Fruit fly (Drosophila melanogaster) whole organism, embryonic: ENCODE results near the gene sif.

ENCODE experiments used
- Adf1 ChIP-seq: fragments of 200-800 bp; sonication (Bioruptor generic); IDR thresholded peaks from 2 replicates; pipeline ENCODE4 v1.3.6; 2022; ENCODE audit warnings: missing biosample characterization, missing genetic modification characterization
- CG10366 ChIP-seq: fragments of 200-800 bp; sonication (Bioruptor generic); IDR thresholded peaks from 2 replicates; pipeline ENCODE4 v1.3.6; 2022; ENCODE audit warnings: missing biosample characterization, missing genetic modification characterization
- CG10565 ChIP-seq: fragments of 200-800 bp; sonication (Bioruptor generic); optimal IDR thresholded peaks from 3 replicates; lab custom pipeline; 2016; ENCODE audit warnings: missing biosample characterization, mild to moderate bottlenecking, missing genetic modification characterization
- CG10654 ChIP-seq: fragments of 200-800 bp; sonication (Bioruptor generic); optimal IDR thresholded peaks from 2 replicates; lab custom pipeline; 2016; ENCODE audit warnings: missing biosample characterization, missing genetic modification characterization
- CG11398 ChIP-seq: fragments of 200-800 bp; sonication (Bioruptor generic); optimal IDR thresholded peaks from 2 replicates; lab custom pipeline; 2016; ENCODE audit warnings: missing biosample characterization, missing genetic modification characterization
- CG13123 ChIP-seq: fragments of 200-800 bp; sonication (Bioruptor generic); optimal IDR thresholded peaks from 2 replicates; lab custom pipeline; 2016; ENCODE audit warnings: missing biosample characterization, missing genetic modification characterization
- CG14667 ChIP-seq: fragments of 200-800 bp; sonication (Bioruptor generic); IDR thresholded peaks from 2 replicates; pipeline ENCODE4 v1.3.6; 2022; ENCODE audit warnings: missing biosample characterization, missing genetic modification characterization
- CG14710 ChIP-seq: fragments of 200-800 bp; sonication (Bioruptor generic); optimal IDR thresholded peaks from 3 replicates; lab custom pipeline; 2019; ENCODE audit warnings: missing biosample characterization, mild to moderate bottlenecking, missing genetic modification characterization, moderate library complexity
- CG18619 ChIP-seq: fragments of 200-800 bp; sonication (Bioruptor generic); optimal IDR thresholded peaks from 3 replicates; lab custom pipeline; 2017; ENCODE audit warnings: missing biosample characterization, mild to moderate bottlenecking, missing genetic modification characterization
- CG31388 ChIP-seq: fragments of 200-800 bp; sonication (Bioruptor generic); optimal IDR thresholded peaks from 2 replicates; lab custom pipeline; 2016; ENCODE audit warnings: missing biosample characterization, missing genetic modification characterization
- CG3163 ChIP-seq: fragments of 200-800 bp; sonication (Bioruptor generic); optimal IDR thresholded peaks from 3 replicates; lab custom pipeline; 2016; ENCODE audit warnings: missing biosample characterization, missing genetic modification characterization
- CG3407 ChIP-seq: fragments of 200-800 bp; sonication (Bioruptor generic); optimal IDR thresholded peaks from 2 replicates; lab custom pipeline; 2018; ENCODE audit warnings: missing biosample characterization, mild to moderate bottlenecking, missing genetic modification characterization
- CG34376 ChIP-seq: fragments of 200-800 bp; sonication (Bioruptor generic); optimal IDR thresholded peaks from 2 replicates; lab custom pipeline; 2018; ENCODE audit warnings: missing biosample characterization, mild to moderate bottlenecking, missing genetic modification characterization
- CG9437 ChIP-seq: fragments of 200-800 bp; sonication (Bioruptor generic); optimal IDR thresholded peaks from 2 replicates; lab custom pipeline; 2018; ENCODE audit warnings: missing biosample characterization, mild to moderate bottlenecking, missing genetic modification characterization
- CG9727 ChIP-seq: fragments of 200-800 bp; sonication (Bioruptor generic); optimal IDR thresholded peaks from 3 replicates; lab custom pipeline; 2017; ENCODE audit warnings: missing biosample characterization, mild to moderate bottlenecking, missing genetic modification characterization
- CHES-1-like ChIP-seq: fragments of 200-800 bp; sonication (Bioruptor generic); optimal IDR thresholded peaks from 2 replicates; lab custom pipeline; 2016; ENCODE audit warnings: missing biosample characterization, missing genetic modification characterization
- D19A ChIP-seq: fragments of 200-800 bp; optimal IDR thresholded peaks from 3 replicates; lab custom pipeline; 2019; ENCODE audit warnings: missing biosample characterization, mild to moderate bottlenecking, missing genetic modification characterization, moderate library complexity
- Doc2 ChIP-seq: fragments of 200-800 bp; sonication (Bioruptor generic); IDR thresholded peaks from 2 replicates; pipeline ENCODE4 v1.3.6; 2022; ENCODE audit warnings: missing biosample characterization, missing genetic modification characterization
- E2f1 ChIP-seq: fragments of 200-800 bp; sonication (Bioruptor generic); IDR thresholded peaks from 2 replicates; pipeline ENCODE4 v1.3.6; 2022; ENCODE audit warnings: missing biosample characterization, missing genetic modification characterization
- HLHmδ ChIP-seq: fragments of 200-800 bp; sonication (Bioruptor generic); optimal IDR thresholded peaks from 2 replicates; lab custom pipeline; 2018; ENCODE audit warnings: missing biosample characterization, mild to moderate bottlenecking, missing genetic modification characterization, moderate library complexity
- HmgZ ChIP-seq: fragments of 200-800 bp; sonication (Bioruptor generic); optimal IDR thresholded peaks from 2 replicates; lab custom pipeline; 2018; ENCODE audit warnings: missing biosample characterization, mild to moderate bottlenecking, missing genetic modification characterization
- Hr3 ChIP-seq: fragments of 200-800 bp; sonication (Bioruptor generic); optimal IDR thresholded peaks from 3 replicates; lab custom pipeline; 2016; ENCODE audit warnings: missing biosample characterization, missing genetic modification characterization
- MESR4 ChIP-seq: fragments of 200-800 bp; sonication (Bioruptor generic); optimal IDR thresholded peaks from 2 replicates; lab custom pipeline; 2018; ENCODE audit warnings: missing biosample characterization, mild to moderate bottlenecking, missing genetic modification characterization, moderate library complexity
- Sin3A ChIP-seq: fragments of >200 bp; optimal IDR thresholded peaks from 2 replicates; lab custom pipeline; 2018
- Sry-δ ChIP-seq: fragments of 200-800 bp; sonication (Bioruptor generic); optimal IDR thresholded peaks from 2 replicates; lab custom pipeline; 2016; ENCODE audit warnings: missing biosample characterization, missing genetic modification characterization
- Taf1 ChIP-seq: fragments of 200-800 bp; sonication (Bioruptor generic); IDR thresholded peaks from 2 replicates; pipeline ENCODE4 v1.3.6; 2022; ENCODE audit warnings: missing biosample characterization, missing genetic modification characterization
- al ChIP-seq: fragments of 200-800 bp; sonication (Bioruptor generic); IDR thresholded peaks from 2 replicates; pipeline ENCODE4 v1.3.6; 2022; ENCODE audit warnings: missing biosample characterization, missing genetic modification characterization
- ara ChIP-seq: fragments of 200-800 bp; sonication (Bioruptor generic); IDR thresholded peaks from 2 replicates; pipeline ENCODE4 v1.3.6; 2022; ENCODE audit warnings: missing biosample characterization, missing genetic modification characterization
- ash1 ChIP-seq: fragments of 200-800 bp; sonication (Bioruptor generic); optimal IDR thresholded peaks from 2 replicates; lab custom pipeline; 2018; ENCODE audit warnings: missing biosample characterization, mild to moderate bottlenecking, missing genetic modification characterization
- az2 ChIP-seq: fragments of 200-800 bp; sonication (Bioruptor generic); optimal IDR thresholded peaks from 3 replicates; lab custom pipeline; 2016; ENCODE audit warnings: missing biosample characterization, missing genetic modification characterization
- bbx ChIP-seq: fragments of 200-800 bp; sonication (Bioruptor generic); IDR thresholded peaks from 2 replicates; pipeline ENCODE4 v1.3.6; 2022; ENCODE audit warnings: missing biosample characterization, missing genetic modification characterization; ENCODE audit not compliant: partially characterized antibody
- bigmax ChIP-seq: fragments of 200-800 bp; sonication (Bioruptor generic); optimal IDR thresholded peaks from 2 replicates; lab custom pipeline; 2018; ENCODE audit warnings: missing biosample characterization, mild to moderate bottlenecking, missing genetic modification characterization
- bsh ChIP-seq, 2 experiments: fragments of 200-800 bp; sonication (Bioruptor generic); optimal IDR thresholded peaks; 2 replicates each; lab custom pipeline; 2017 to 2018; ENCODE audit warnings: mild to moderate bottlenecking in 2 of 2, missing biosample characterization in 2 of 2, missing genetic modification characterization in 2 of 2, moderate library complexity in 1 of 2
- cad ChIP-seq: fragments of >200 bp; optimal IDR thresholded peaks from 2 replicates; lab custom pipeline; 2017; ENCODE audit warnings: missing biosample characterization, missing genetic modification characterization
- danr ChIP-seq: fragments of 200-800 bp; sonication (Bioruptor generic); IDR thresholded peaks from 2 replicates; pipeline ENCODE4 v1.3.6; 2022; ENCODE audit warnings: missing biosample characterization, missing genetic modification characterization
- dimm ChIP-seq: fragments of 200-800 bp; sonication (Bioruptor generic); IDR thresholded peaks from 2 replicates; pipeline ENCODE4 v1.3.6; 2022; ENCODE audit warnings: missing biosample characterization, missing genetic modification characterization
- dm ChIP-seq: fragments of 200-800 bp; sonication (Bioruptor generic); optimal IDR thresholded peaks from 3 replicates; lab custom pipeline; 2016; ENCODE audit warnings: missing biosample characterization, missing genetic modification characterization
- grau ChIP-seq: fragments of 200-800 bp; optimal IDR thresholded peaks from 3 replicates; lab custom pipeline; 2019; ENCODE audit warnings: missing biosample characterization, mild to moderate bottlenecking, missing genetic modification characterization, moderate library complexity
- kay ChIP-seq: fragments of 200-800 bp; sonication (Bioruptor generic); optimal IDR thresholded peaks from 2 replicates; lab custom pipeline; 2016; ENCODE audit warnings: missing biosample characterization, missing genetic modification characterization
- lab ChIP-seq: fragments of 200-800 bp; sonication (Bioruptor generic); optimal IDR thresholded peaks from 3 replicates; lab custom pipeline; 2017; ENCODE audit warnings: missing biosample characterization, missing genetic modification characterization, mild to moderate bottlenecking, moderate library complexity, missing genetic modification reagents
- pnt ChIP-seq: fragments of 200-800 bp; sonication (Bioruptor generic); optimal IDR thresholded peaks from 3 replicates; lab custom pipeline; 2016; ENCODE audit warnings: missing biosample characterization, missing genetic modification characterization
- pum ChIP-seq: fragments of 200-800 bp; sonication (Bioruptor generic); optimal IDR thresholded peaks from 2 replicates; lab custom pipeline; 2016; ENCODE audit warnings: missing biosample characterization, missing genetic modification characterization
- scrt ChIP-seq: fragments of 200-800 bp; sonication (Bioruptor generic); optimal IDR thresholded peaks from 2 replicates; lab custom pipeline; 2018; ENCODE audit warnings: missing biosample characterization, mild to moderate bottlenecking, missing genetic modification characterization, moderate library complexity
- seq ChIP-seq: fragments of 200-800 bp; sonication (Bioruptor generic); IDR thresholded peaks from 2 replicates; pipeline ENCODE4 v1.3.6; 2022; ENCODE audit warnings: missing biosample characterization, missing genetic modification characterization
- shn ChIP-seq: fragments of 200-800 bp; sonication (Bioruptor generic); optimal IDR thresholded peaks from 3 replicates; lab custom pipeline; 2016; ENCODE audit warnings: missing biosample characterization, missing genetic modification characterization
- tgo ChIP-seq: fragments of 200-800 bp; sonication (Bioruptor generic); IDR thresholded peaks from 3 replicates; pipeline ENCODE4 v1.3.6; 2022; ENCODE audit warnings: missing biosample characterization, missing genetic modification characterization
- unc-4 ChIP-seq: fragments of 200-800 bp; sonication (Bioruptor generic); IDR thresholded peaks from 2 replicates; pipeline ENCODE4 v1.3.6; 2022; ENCODE audit warnings: missing biosample characterization, missing genetic modification characterization; ENCODE audit not compliant: partially characterized antibody
- usp ChIP-seq: fragments of >200 bp; optimal IDR thresholded peaks from 2 replicates; lab custom pipeline; 2017; ENCODE audit warnings: missing biosample characterization, missing genetic modification characterization
- wdn ChIP-seq: fragments of 200-800 bp; sonication (Bioruptor generic); IDR thresholded peaks from 2 replicates; pipeline ENCODE4 v1.3.6; 2022; ENCODE audit warnings: missing biosample characterization, missing genetic modification characterization
- wek ChIP-seq: fragments of 200-800 bp; sonication (Bioruptor generic); optimal IDR thresholded peaks from 3 replicates; lab custom pipeline; 2018; ENCODE audit warnings: missing biosample characterization, mild to moderate bottlenecking, missing genetic modification characterization, moderate library complexity
- zen2 ChIP-seq: fragments of 200-800 bp; sonication (Bioruptor generic); IDR thresholded peaks from 3 replicates; pipeline ENCODE4 v1.3.6; 2022; ENCODE audit warnings: missing biosample characterization, missing genetic modification characterization; ENCODE audit not compliant: partially characterized antibody
- zf30C ChIP-seq: fragments of 200-800 bp; sonication (Bioruptor generic); optimal IDR thresholded peaks from 3 replicates; lab custom pipeline; 2018; ENCODE audit warnings: missing biosample characterization, mild to moderate bottlenecking, missing genetic modification characterization

The sif gene

dm6 chr3L:5654403-5654883, 3.3 kb upstream of the sif start, which contains the start of gene lin-28 (continued):
- TF ChIP-seq CHES-1-like (GFP tag; lab: Kevin White, UChicago) (peak; percentile 44), cad (GFP tag; lab: Kevin White, UChicago) (no peak), ara (no peak), lab (GFP tag; lab: Kevin White, UChicago) (peak; percentile 26), dm (peak; percentile 70), CG9727 (GFP tag; lab: Kevin White, UChicago) (peak; percentile 22), shn (GFP tag; lab: Kevin White, UChicago) (no peak), CG3163 (peak; percentile 53), Doc2 (GFP tag; lab: Robert Waterston, UW) (no peak), tgo (no peak), CG31388 (GFP tag; lab: Kevin White, UChicago) (no peak), usp (GFP tag; lab: Kevin White, UChicago) (no peak), CG3407 (GFP tag; lab: Kevin White, UChicago) (no peak), wdn (GFP tag; lab: Robert Waterston, UW) (no peak), pnt (GFP tag; lab: Kevin White, UChicago) (no peak), D19A (tag; lab: Kevin White, UChicago) (peak; percentile 13), CG11398 (GFP tag; lab: Kevin White, UChicago) (peak; percentile 25), CG10654 (GFP tag; lab: Kevin White, UChicago) (no peak), HmgZ (tag; lab: Kevin White, UChicago) (no peak), CG14667 (GFP tag; lab: Robert Waterston, UW) (no peak), CG34376 (GFP tag; lab: Kevin White, UChicago) (no peak), bsh (GFP tag; optimal IDR thresholded peaks at IDR 0.05; lab: Kevin White, UChicago) (no peak), danr (GFP tag; lab: Robert Waterston, UW) (no peak), al (GFP tag; lab: Robert Waterston, UW) (no peak), kay (GFP tag; lab: Kevin White, UChicago) (no peak), Adf1 (GFP tag; lab: Robert Waterston, UW) (peak; percentile 67), HLHmδ (GFP tag; lab: Kevin White, UChicago) (no peak), pum (no peak), bbx (GFP tag; lab: Robert Waterston, UW) (peak; percentile 81), CG10366 (GFP tag; lab: Robert Waterston, UW) (no peak), ash1 (GFP tag; lab: Kevin White, UChicago) (no peak), scrt (GFP tag; lab: Kevin White, UChicago) (no peak), Sin3A (lab: Kevin White, UChicago) (no peak), dimm (GFP tag; lab: Robert Waterston, UW) (no peak), bigmax (no peak), Hr3 (GFP tag; lab: Kevin White, UChicago) (no peak), grau (tag; lab: Kevin White, UChicago) (no peak), Taf1 (GFP tag; lab: Robert Waterston, UW) (no peak), CG14710 (no peak), CG10565 (GFP tag; lab: Kevin White, UChicago) (no peak), zf30C (no peak), MESR4 (GFP tag; lab: Kevin White, UChicago) (peak; percentile 18), wek (GFP tag; lab: Kevin White, UChicago) (no peak), CG18619 (no peak), az2 (GFP tag; lab: Kevin White, UChicago) (peak; percentile 2), seq (peak; percentile 18; the same call in 1 of the 2 replicates), zen2 (peak; percentile 63; the same call in 1 of the 3 replicates), E2f1 (no peak), CG9437 (no peak), unc-4 (peak; percentile 45; the same call in 1 of the 2 replicates), CG13123 (no peak), Sry-δ (GFP tag; lab: Kevin White, UChicago) (no peak)
